Worm (Caenorhabditis elegans): Measurements from ENCODE around the gene C05B5.4.

C05B5.4 gene

ce11 chrIII:9993535-9993934 lies at the start of gene C05B5.4:
Gene C05B5.4, plus strand, starts transcription at chrIII:9993885.
- TF ChIP-seq fkh-3 (tag; optimal IDR thresholded peaks at IDR 0.05) (no peak), repo-1 (tag; optimal IDR thresholded peaks at IDR 0.05) (no peak), lin-35 (GFP tag; optimal IDR thresholded peaks at IDR 0.05) (no peak), Y53G8AR.9 (GFP tag; conservative IDR thresholded peaks at IDR 0.05) (no peak), B0336.3 (GFP tag; IDR thresholded peaks at IDR 0.05) (no peak), Y67H2A.10 (GFP tag; conservative IDR thresholded peaks at IDR 0.05) (no peak), hsf-1 (GFP tag; IDR thresholded peaks at IDR 0.05) (no peak), F33H1.4 (GFP tag; IDR thresholded peaks at IDR 0.05) (no peak), nfya-2 (GFP tag; IDR thresholded peaks at IDR 0.05) (no peak), ZK185.1 (tag; optimal IDR thresholded peaks at IDR 0.05; ENCODE audit: poor library complexity, severe bottlenecking) (no peak)

DNA sequence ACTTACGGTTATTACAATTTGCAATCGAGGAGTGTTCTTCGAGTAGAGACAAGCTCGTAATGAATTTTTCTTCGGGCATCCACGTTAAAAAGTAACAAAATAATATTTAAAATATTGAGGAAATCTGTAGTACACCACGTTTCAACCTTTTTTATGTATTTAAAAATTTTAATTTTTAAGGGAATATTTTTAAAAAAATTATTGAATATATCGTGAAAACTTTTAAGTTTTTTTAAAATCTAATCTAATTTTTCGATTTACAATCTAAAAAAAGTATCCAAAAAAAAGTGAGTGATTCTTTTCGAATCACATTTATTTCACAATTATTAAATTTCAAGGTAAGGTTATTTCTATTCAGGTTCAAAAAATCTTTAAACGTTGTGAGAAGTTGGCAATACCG lies 49.0 kb upstream of the C05B5.4 start, which contains the start of gene gln-2:
TSS of gene gln-2 (minus strand) at position 101 of the 400 bp plus-strand sequence.
- TF ChIP-seq aptf-2 (GFP tag; conservative IDR thresholded peaks at IDR 0.05) (no peak), him-1 (tag; optimal IDR thresholded peaks at IDR 0.05) (no peak), nhr-90 (tag; optimal IDR thresholded peaks at IDR 0.05) (no peak), T07F8.4 (tag; optimal IDR thresholded peaks at IDR 0.05) (no peak), F33H1.4 (GFP tag; IDR thresholded peaks at IDR 0.05) (no peak), atf-7 (tag; optimal IDR thresholded peaks at IDR 0.05) (no peak), nfya-1 (tag; optimal IDR thresholded peaks at IDR 0.05; ENCODE audit: borderline replicate concordance, insufficient read depth) (no peak), F23B12.7 (tag; optimal IDR thresholded peaks at IDR 0.05; ENCODE audit: insufficient read depth) (no peak), ztf-25 (GFP tag; IDR thresholded peaks at IDR 0.05) (no peak), die-1 (tag; optimal IDR thresholded peaks at IDR 0.05) (no peak), F37B4.10 (GFP tag; IDR thresholded peaks at IDR 0.05) (no peak), hlh-12 (tag; optimal IDR thresholded peaks at IDR 0.05) (no peak), unc-62 (GFP tag; optimal IDR thresholded peaks at IDR 0.05) (no peak), ekl-4 (GFP tag; IDR thresholded peaks at IDR 0.05) (no peak), mes-4 (tag; optimal IDR thresholded peaks at IDR 0.05) (no peak), chd-7 (tag; optimal IDR thresholded peaks at IDR 0.05) (no peak), D2030.7 (GFP tag; IDR thresholded peaks at IDR 0.05) (no peak), mel-28 (tag; optimal IDR thresholded peaks at IDR 0.05; ENCODE audit: borderline replicate concordance) (no peak), Y56A3A.18 (GFP tag; IDR thresholded peaks at IDR 0.05) (no peak)

ce11 chrIII:9946806-9947419 lies 46.8 kb upstream of the C05B5.4 start, which contains the start of gene K03H1.7:
Gene K03H1.7, plus strand, starts transcription at chrIII:9947405.
- TF ChIP-seq C17E4.6 (GFP tag; IDR thresholded peaks at IDR 0.05) (no peak), ceh-58 (GFP tag; IDR thresholded peaks at IDR 0.05) (no peak), T26A5.8 (tag; optimal IDR thresholded peaks at IDR 0.05) (no peak), nhr-80 (tag; optimal IDR thresholded peaks at IDR 0.05) (no peak), ztf-6 (GFP tag; IDR thresholded peaks at IDR 0.05) (no peak), attf-6 (GFP tag; IDR thresholded peaks at IDR 0.05) (no peak), F10E7.11 (tag; optimal IDR thresholded peaks at IDR 0.05) (no peak), F57C9.4 (tag; optimal IDR thresholded peaks at IDR 0.05) (no peak), K12H6.12 (tag; optimal IDR thresholded peaks at IDR 0.05) (no peak), hlh-26 (GFP tag; conservative IDR thresholded peaks at IDR 0.05) (no peak), ztf-25 (GFP tag; IDR thresholded peaks at IDR 0.05) (no peak), hmg-20 (GFP tag; IDR thresholded peaks at IDR 0.05) (no peak), Y95B8A.8 (GFP tag; IDR thresholded peaks at IDR 0.05) (no peak), mel-28 (tag; optimal IDR thresholded peaks at IDR 0.05; ENCODE audit: borderline replicate concordance) (no peak), Y67H2A.10 (GFP tag; conservative IDR thresholded peaks at IDR 0.05) (no peak), nhr-179 (tag; optimal IDR thresholded peaks at IDR 0.05) (no peak), madf-6 (GFP tag; IDR thresholded peaks at IDR 0.05) (0 out of 2 replicates have a peak, but pooled peaks have one; percentile 22), nfya-1 (tag; optimal IDR thresholded peaks at IDR 0.05; ENCODE audit: borderline replicate concordance, insufficient read depth) (no peak), attf-3 (GFP tag; conservative IDR thresholded peaks at IDR 0.05) (no peak), ceh-100 (GFP tag; IDR thresholded peaks at IDR 0.05) (no peak), bed-2 (GFP tag; IDR thresholded peaks at IDR 0.05) (no peak), Y56A3A.18 (GFP tag; IDR thresholded peaks at IDR 0.05) (no peak), pha-4 (tag; optimal IDR thresholded peaks at IDR 0.05) (no peak), lir-1 (GFP tag; conservative IDR thresholded peaks at IDR 0.05) (no peak)

All from whole organism, young adult.